Worm (Caenorhabditis elegans): ENCODE measurements around the gene F58B4.7.

DNA sequence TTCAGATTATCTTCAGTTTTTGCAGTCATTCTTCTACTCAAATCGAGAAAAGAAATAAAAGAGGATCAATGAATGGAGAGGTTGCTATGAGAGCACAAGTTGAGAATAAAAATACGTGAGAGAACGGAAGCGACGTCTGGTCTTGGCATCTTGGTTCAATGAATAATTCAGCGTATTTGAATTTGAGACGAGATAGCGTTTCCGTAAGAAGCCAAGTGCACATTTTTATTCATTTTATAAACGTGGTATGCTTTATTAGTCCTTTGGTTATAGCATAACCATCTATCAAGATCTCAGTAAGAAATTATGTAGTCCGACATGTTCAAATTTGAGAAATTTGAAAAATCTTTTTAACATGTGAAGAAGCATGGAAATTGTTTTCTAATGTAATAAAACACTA is 4.8 kb downstream of the F58B4.7 start, which contains the start of gene F58B4.2:
- TF ChIP-seq hlh-11 (tag; optimal IDR thresholded peaks at IDR 0.05): no peak
- no peak for TF ChIP-seq ctbp-1 (GFP tag; IDR thresholded peaks at IDR 0.05)
